Fruit fly (Drosophila melanogaster): ENCODE measurements around the gene APC4.
"Not testable (repeated sequence)": the region's sequence is repeated elsewhere in the genome, so short reads cannot be mapped to it uniquely, and the experiment has no call there.

APC4 gene

dm6 chrX:9062665-9063064 is 20.1 kb upstream of the APC4 start:
- TF ChIP-seq CG8478 (optimal IDR thresholded peaks at IDR 0.05) (no peak), CTCF (optimal IDR thresholded peaks at IDR 0.05) (no peak)

- no peak for TF ChIP-seq CTCF (optimal IDR thresholded peaks at IDR 0.05)
- TF ChIP-seq CG8478 (optimal IDR thresholded peaks at IDR 0.05) = no peak
These were observed 19.3 kb upstream of the APC4 start for dm6 chrX:9063425-9063824.

dm6 chrX:9064029-9064428 is 18.7 kb upstream of the APC4 start:
- TF ChIP-seq CTCF (optimal IDR thresholded peaks at IDR 0.05) (no peak), CG8478 (optimal IDR thresholded peaks at IDR 0.05) (no peak)

- TF ChIP-seq CG8478 (optimal IDR thresholded peaks at IDR 0.05) (no peak), CTCF (optimal IDR thresholded peaks at IDR 0.05) (no peak)
These were observed 15.8 kb upstream of the APC4 start for dm6 chrX:9066802-9067489.

- no peak for TF ChIP-seq CTCF (optimal IDR thresholded peaks at IDR 0.05)
These were observed 14.8 kb upstream of the APC4 start, which contains the start of gene CG15365 for dm6 chrX:9067754-9068477. CG15365 (minus strand) TSS chrX:9067983.

- TF ChIP-seq CG8478 (optimal IDR thresholded peaks at IDR 0.05) (no peak), CTCF (optimal IDR thresholded peaks at IDR 0.05) (no peak)
These were observed 13.9 kb upstream of the APC4 start for dm6 chrX:9068822-9069221.

- TF ChIP-seq CTCF (optimal IDR thresholded peaks at IDR 0.05) = no peak
- no peak for TF ChIP-seq CG8478 (optimal IDR thresholded peaks at IDR 0.05)
These were observed 11.4 kb upstream of the APC4 start, which contains the start of gene CG10970 for dm6 chrX:9071308-9071707. CG10970 (minus strand) TSS chrX:9071408.

- TF ChIP-seq CTCF (optimal IDR thresholded peaks at IDR 0.05) (no peak), CG8478 (optimal IDR thresholded peaks at IDR 0.05) (no peak)
These were observed 8.7 kb upstream of the APC4 start for dm6 chrX:9074040-9074439.

- TF ChIP-seq CTCF (optimal IDR thresholded peaks at IDR 0.05) = no peak
- TF ChIP-seq CG8478 (optimal IDR thresholded peaks at IDR 0.05) = no peak
These were observed 6.9 kb upstream of the APC4 start for dm6 chrX:9075641-9076324.

dm6 chrX:9077558-9077957 is 5.2 kb upstream of the APC4 start:
- TF ChIP-seq CTCF (optimal IDR thresholded peaks at IDR 0.05) = no peak
- TF ChIP-seq CG8478 (optimal IDR thresholded peaks at IDR 0.05) = no peak

- no peak for TF ChIP-seq CG8478 (optimal IDR thresholded peaks at IDR 0.05)
These were observed 4.5 kb upstream of the APC4 start, which contains the start of gene CG44325 for dm6 chrX:9078263-9078662. CG44325 (minus strand) TSS chrX:9078499.

- no peak for TF ChIP-seq CTCF (optimal IDR thresholded peaks at IDR 0.05)
- TF ChIP-seq CG8478 (optimal IDR thresholded peaks at IDR 0.05) = no peak
These were observed 1.8 kb upstream of the APC4 start, which contains the start of the genes CG7246 and HP1b for dm6 chrX:9080962-9081361. CG7246 (minus strand) TSS chrX:9081057. HP1b (plus strand) TSS chrX:9081063.

dm6 chrX:9085726-9086125 is 3.0 kb downstream of the APC4 start, which contains the start of gene CG32708:
CG32708 (plus strand) TSS chrX:9085932.
- TF ChIP-seq CG8478 (optimal IDR thresholded peaks at IDR 0.05) (no peak), CTCF (optimal IDR thresholded peaks at IDR 0.05) (no peak)

dm6 chrX:9086702-9087179 is 4.0 kb downstream of the APC4 start, which contains the start of gene CG32706:
CG32706 (plus strand) TSS chrX:9087129.
- not testable (repeated sequence) for TF ChIP-seq CG8478, CTCF (optimal IDR thresholded peaks at IDR 0.05)

- not testable (repeated sequence) for TF ChIP-seq CTCF, CG8478 (optimal IDR thresholded peaks at IDR 0.05)
These were observed 5.2 kb downstream of the APC4 start, which contains the start of gene CG6999 for dm6 chrX:9087920-9088417. CG6999 (plus strand) TSS chrX:9088367.
